Fruit fly (Drosophila melanogaster): ENCODE measurements around the gene form3.

DNA sequence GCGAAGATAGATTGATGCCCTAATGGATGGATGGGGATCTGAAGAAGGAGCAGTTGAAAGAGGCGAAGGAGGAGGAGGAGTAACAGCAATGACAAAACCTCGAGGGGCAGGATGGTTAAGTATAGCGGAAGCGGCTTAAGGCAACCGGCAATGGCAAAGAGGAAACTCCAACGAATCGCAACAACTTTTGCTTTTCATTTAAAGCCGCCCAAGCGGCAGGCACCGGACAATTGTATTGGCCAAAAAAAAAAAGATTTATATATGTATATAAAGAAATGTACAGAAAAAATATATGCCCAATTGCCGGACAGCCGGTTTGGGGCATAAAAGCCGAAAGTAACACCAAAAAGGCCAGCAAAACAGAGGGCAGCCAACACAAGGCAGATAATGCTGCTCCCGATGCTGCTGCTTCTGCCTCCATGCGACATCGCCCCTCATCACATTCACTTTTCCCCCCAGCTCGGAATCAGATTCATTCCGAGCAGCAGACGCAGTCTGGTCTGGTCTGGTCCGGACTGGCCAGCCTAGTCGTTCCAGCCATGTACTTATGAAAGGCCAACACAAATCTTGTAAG, 3.2 kb upstream of the form3 start:
- TF ChIP-seq br (GFP tag; optimal IDR thresholded peaks at IDR 0.05) (no peak), usp (GFP tag; optimal IDR thresholded peaks at IDR 0.05) (no peak), Abd-B (GFP tag; optimal IDR thresholded peaks at IDR 0.05) (no peak), dl (GFP tag; optimal IDR thresholded peaks at IDR 0.05; ENCODE audit: insufficient read depth in 1 of 2, partially characterized antibody in 2 of 2) (no peak), sv (GFP tag; optimal IDR thresholded peaks at IDR 0.05) (no peak), Hr83 (GFP tag; optimal IDR thresholded peaks at IDR 0.05; ENCODE audit: poor library complexity, severe bottlenecking) (no peak), fru (GFP tag; optimal IDR thresholded peaks at IDR 0.05) (no peak), Hr78 (GFP tag; optimal IDR thresholded peaks at IDR 0.05) (no peak), h (GFP tag; optimal IDR thresholded peaks at IDR 0.05) (no peak), tai (GFP tag; optimal IDR thresholded peaks at IDR 0.05) (no peak)

Measured in whole organism, wandering third instar larva.